Worm (Caenorhabditis elegans): ENCODE data around the gene fbxa-95.

Gene fbxa-95

DNA sequence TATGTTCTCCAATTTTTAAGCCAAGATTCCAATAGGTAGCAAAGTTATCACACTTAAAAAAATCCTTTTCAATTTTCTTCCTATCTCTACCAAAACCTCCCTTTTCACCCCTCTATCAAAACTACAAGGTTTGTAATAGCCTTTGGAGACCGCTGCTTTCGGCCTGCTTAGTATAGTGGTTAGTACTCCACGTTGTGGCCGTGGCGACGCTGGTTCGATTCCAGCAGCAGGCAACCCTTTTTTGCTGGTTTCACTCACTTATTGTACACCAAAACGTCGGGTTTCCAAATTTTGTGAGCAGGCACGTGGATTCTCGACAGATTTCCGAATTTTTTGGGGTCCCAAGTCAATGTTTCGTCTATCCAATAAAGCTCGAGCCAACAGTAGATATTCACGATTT is 17.4 kb upstream of the fbxa-95 start:
- TF ChIP-seq lin-32 (GFP tag; optimal IDR thresholded peaks at IDR 0.05): peak; percentile 15
- no peak for TF ChIP-seq nhr-237 (tag; optimal IDR thresholded peaks at IDR 0.05)
- TF ChIP-seq elt-1 (tag; optimal IDR thresholded peaks at IDR 0.05; ENCODE audit: borderline replicate concordance, insufficient read depth): no peak
- TF ChIP-seq nhr-28 (tag; optimal IDR thresholded peaks at IDR 0.05): no peak
- no peak for TF ChIP-seq elt-3 (tag; optimal IDR thresholded peaks at IDR 0.05)
- TF ChIP-seq unc-39 (tag; optimal IDR thresholded peaks at IDR 0.05): no peak
- TF ChIP-seq ztf-11 (tag; optimal IDR thresholded peaks at IDR 0.05): no peak
- no peak for TF ChIP-seq ceh-39 (tag; optimal IDR thresholded peaks at IDR 0.05)
- peak; percentile 83 for TF ChIP-seq drap-1 (GFP tag; optimal IDR thresholded peaks at IDR 0.05)
- no peak for TF ChIP-seq unc-62 (GFP tag; optimal IDR thresholded peaks at IDR 0.05)
- TF ChIP-seq ceh-83 (GFP tag; optimal IDR thresholded peaks at IDR 0.05): no peak
- TF ChIP-seq lsy-2 (tag; optimal IDR thresholded peaks at IDR 0.05): no peak
- no peak for TF ChIP-seq snpc-4 (tag; optimal IDR thresholded peaks at IDR 0.05)
- no peak for TF ChIP-seq lin-13 (tag; optimal IDR thresholded peaks at IDR 0.05)
- TF ChIP-seq mls-2 (tag; optimal IDR thresholded peaks at IDR 0.05): peak; percentile 38
- TF ChIP-seq tbx-8 (GFP tag; optimal IDR thresholded peaks at IDR 0.05): no peak
- peak; percentile 15 for TF ChIP-seq ham-2 (GFP tag; optimal IDR thresholded peaks at IDR 0.05)
- TF ChIP-seq zip-8 (tag; optimal IDR thresholded peaks at IDR 0.05): no peak
- peak; percentile 27 for TF ChIP-seq sem-2 (GFP tag; optimal IDR thresholded peaks at IDR 0.05)
- peak; percentile 51 for TF ChIP-seq cnd-1 (tag; optimal IDR thresholded peaks at IDR 0.05)
- TF ChIP-seq nhr-12 (tag; optimal IDR thresholded peaks at IDR 0.05): no peak
- TF ChIP-seq bed-3 (GFP tag; optimal IDR thresholded peaks at IDR 0.05): peak; percentile 41
- peak; percentile 18 for TF ChIP-seq hlh-1 (tag; optimal IDR thresholded peaks at IDR 0.05)
- TF ChIP-seq M03D4.4 (tag; optimal IDR thresholded peaks at IDR 0.05): peak; percentile 55
- no peak for TF ChIP-seq flh-1 (GFP tag; optimal IDR thresholded peaks at IDR 0.05)
- peak; percentile 69 for TF ChIP-seq sptf-1 (tag; optimal IDR thresholded peaks at IDR 0.05)

DNA sequence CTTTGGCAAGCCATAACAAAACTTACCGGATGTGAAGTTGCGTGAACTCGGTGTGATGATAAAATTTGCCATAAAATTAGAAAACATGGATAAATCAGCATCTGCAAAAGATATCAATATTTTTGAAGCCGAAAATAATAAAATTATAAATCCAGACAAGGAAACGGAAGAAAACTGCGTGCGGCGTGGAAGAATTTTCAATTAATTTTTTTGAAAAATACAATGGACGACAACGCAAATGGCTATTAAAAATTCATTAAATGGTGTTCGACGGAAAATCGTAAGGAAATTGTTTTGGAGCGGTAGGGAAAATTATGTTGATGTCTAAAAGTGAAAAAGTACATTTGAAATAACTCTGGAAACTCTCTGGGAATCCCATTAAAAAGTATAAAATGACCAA is 12.2 kb upstream of the fbxa-95 start, which contains the start of gene acr-18:
acr-18 (minus strand) TSS at position 101 of the 400 bp plus-strand sequence.
- no peak for TF ChIP-seq ceh-83 (GFP tag; optimal IDR thresholded peaks at IDR 0.05)
- TF ChIP-seq drap-1 (GFP tag; optimal IDR thresholded peaks at IDR 0.05): no peak
- no peak for TF ChIP-seq ces-1 (GFP tag; optimal IDR thresholded peaks at IDR 0.05)
- no peak for TF ChIP-seq nhr-12 (tag; optimal IDR thresholded peaks at IDR 0.05)
- no peak for TF ChIP-seq bed-3 (GFP tag; optimal IDR thresholded peaks at IDR 0.05)
- no peak for TF ChIP-seq lin-13 (tag; optimal IDR thresholded peaks at IDR 0.05)
- TF ChIP-seq pha-4 (tag; optimal IDR thresholded peaks at IDR 0.05): no peak
- TF ChIP-seq hlh-1 (tag; optimal IDR thresholded peaks at IDR 0.05): no peak
- no peak for TF ChIP-seq nhr-237 (tag; optimal IDR thresholded peaks at IDR 0.05)
- TF ChIP-seq cnd-1 (tag; optimal IDR thresholded peaks at IDR 0.05): no peak
- TF ChIP-seq unc-62 (GFP tag; optimal IDR thresholded peaks at IDR 0.05): no peak
- TF ChIP-seq blmp-1 (tag; optimal IDR thresholded peaks at IDR 0.05): no peak
- TF ChIP-seq sptf-1 (tag; optimal IDR thresholded peaks at IDR 0.05): no peak
- no peak for TF ChIP-seq ztf-11 (tag; optimal IDR thresholded peaks at IDR 0.05)
- no peak for TF ChIP-seq nhr-76 (tag; optimal IDR thresholded peaks at IDR 0.05)

DNA sequence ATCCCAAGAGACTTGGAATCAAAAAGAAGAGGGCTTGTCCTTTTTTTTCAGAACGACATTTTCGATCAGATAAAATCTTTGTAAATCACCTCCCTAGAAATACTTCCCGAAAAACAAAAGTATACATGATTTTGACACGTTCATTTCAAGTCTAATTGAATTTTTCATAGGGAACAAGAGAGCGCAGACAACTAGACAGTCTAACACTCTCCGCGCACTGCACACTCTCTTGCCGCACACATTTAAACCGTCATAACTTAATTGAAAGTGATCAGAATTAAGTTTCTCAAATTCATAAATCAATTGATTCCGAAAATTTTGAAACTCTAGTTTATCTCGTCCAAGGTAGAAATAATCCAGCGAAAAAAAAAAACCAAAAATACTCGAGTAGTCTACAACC is 11.5 kb upstream of the fbxa-95 start:
- TF ChIP-seq sptf-1 (tag; optimal IDR thresholded peaks at IDR 0.05) (no peak), sem-2 (GFP tag; optimal IDR thresholded peaks at IDR 0.05) (no peak), nhr-28 (tag; optimal IDR thresholded peaks at IDR 0.05) (no peak), nhr-237 (tag; optimal IDR thresholded peaks at IDR 0.05) (no peak), hlh-1 (tag; optimal IDR thresholded peaks at IDR 0.05) (no peak), mab-5 (tag; optimal IDR thresholded peaks at IDR 0.05) (no peak), blmp-1 (tag; optimal IDR thresholded peaks at IDR 0.05) (no peak), mep-1 (tag; optimal IDR thresholded peaks at IDR 0.05) (no peak), elt-1 (tag; optimal IDR thresholded peaks at IDR 0.05; ENCODE audit: borderline replicate concordance, insufficient read depth) (no peak), ces-1 (GFP tag; optimal IDR thresholded peaks at IDR 0.05) (no peak), tbx-8 (GFP tag; optimal IDR thresholded peaks at IDR 0.05) (no peak), cnd-1 (tag; optimal IDR thresholded peaks at IDR 0.05) (no peak), M03D4.4 (tag; optimal IDR thresholded peaks at IDR 0.05) (no peak), nhr-76 (tag; optimal IDR thresholded peaks at IDR 0.05) (no peak), ham-2 (GFP tag; optimal IDR thresholded peaks at IDR 0.05) (no peak), elt-3 (tag; optimal IDR thresholded peaks at IDR 0.05) (no peak), zip-8 (tag; optimal IDR thresholded peaks at IDR 0.05) (no peak)

DNA sequence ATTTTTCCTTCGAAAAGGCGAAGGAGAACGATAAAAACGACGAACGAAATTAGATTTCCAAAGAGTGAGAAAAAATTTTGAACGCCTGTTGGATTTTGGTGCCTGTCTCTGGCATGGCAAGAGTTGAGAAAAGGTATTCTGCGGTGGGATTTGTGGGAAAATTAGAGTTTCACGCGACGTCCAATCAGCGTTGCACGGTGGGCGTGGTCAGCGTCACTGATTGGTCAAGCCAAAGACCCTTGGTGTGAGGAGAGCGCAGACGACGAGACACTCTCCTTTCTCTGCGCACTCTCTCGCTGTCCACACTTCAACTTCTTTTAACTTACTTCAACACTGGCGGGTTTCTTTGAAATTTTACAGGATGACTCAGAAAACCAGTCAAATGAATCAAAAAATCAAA is 8.7 kb upstream of the fbxa-95 start:
- TF ChIP-seq nhr-237 (tag; optimal IDR thresholded peaks at IDR 0.05): no peak
- no peak for TF ChIP-seq ham-2 (GFP tag; optimal IDR thresholded peaks at IDR 0.05)
